Fruit fly (Drosophila melanogaster): Measurements from ENCODE around the gene CG31546.
A peak's percentile ranks its signal among the peaks of the same experiment; 100 is the strongest.

The CG31546 gene

DNA sequence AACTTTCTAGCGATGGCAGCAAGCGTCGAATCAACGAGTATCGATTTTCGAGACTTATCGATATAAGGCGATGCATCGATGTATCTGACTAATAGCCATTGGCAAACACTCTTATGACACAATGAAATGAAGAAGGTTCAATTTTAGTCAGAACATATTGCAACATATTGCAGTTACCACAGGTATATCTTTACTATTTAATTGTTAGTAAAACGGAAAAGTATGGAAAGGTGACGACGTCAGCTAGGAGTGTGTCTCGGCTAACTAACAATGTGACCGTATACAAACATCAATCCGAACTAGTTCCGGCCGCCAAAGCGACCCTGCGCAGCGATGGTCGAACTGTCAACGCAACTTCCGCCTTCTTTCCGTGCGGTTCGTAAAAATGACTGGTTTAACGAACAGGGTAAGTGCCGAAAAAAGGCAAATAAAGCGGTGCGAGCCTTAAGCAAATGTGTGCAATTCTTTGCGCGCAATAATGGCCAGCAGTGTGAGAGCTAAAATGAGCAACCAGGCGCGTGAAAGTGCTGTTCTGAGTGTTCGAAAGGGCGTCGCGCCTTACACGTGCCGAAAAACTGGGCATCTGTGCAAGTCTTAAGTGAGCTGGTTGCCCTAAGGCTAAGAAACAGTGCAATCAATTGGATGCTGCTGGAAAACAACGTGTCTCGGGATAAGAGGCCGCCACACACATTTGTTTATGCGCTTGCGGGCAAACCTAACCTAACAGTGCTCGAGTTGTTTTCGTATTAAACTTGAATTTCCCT is 11.1 kb downstream of the CG31546 start, which contains the start of the genes Dph4, Spec2 and RpL13A (continued):
- TF ChIP-seq CG9215 (GFP tag; IDR thresholded peaks at IDR 0.05) (no peak), z (GFP tag; IDR thresholded peaks at IDR 0.05) (no peak), Ravus (GFP tag; IDR thresholded peaks at IDR 0.05) (no peak), hkb (optimal IDR thresholded peaks at IDR 0.05) (peak; percentile 87), hkb (GFP tag; IDR thresholded peaks at IDR 0.05) (no peak), CG15011 (GFP tag; optimal IDR thresholded peaks at IDR 0.05) (peak; percentile 91), Poxn (GFP tag; IDR thresholded peaks at IDR 0.05) (no peak), sd (tag; optimal IDR thresholded peaks at IDR 0.05) (no peak), ac (GFP tag; optimal IDR thresholded peaks at IDR 0.05) (peak; percentile 90), CG6272 (GFP tag; IDR thresholded peaks at IDR 0.05) (peak; percentile 49; the same call in 1 of the 2 replicates), nau (GFP tag; optimal IDR thresholded peaks at IDR 0.05) (peak; percentile 94), CG34376 (GFP tag; optimal IDR thresholded peaks at IDR 0.05) (peak; percentile 98), fu2 (GFP tag; optimal IDR thresholded peaks at IDR 0.05) (peak; percentile 88), Mad (GFP tag; optimal IDR thresholded peaks at IDR 0.05) (peak; percentile 92), CG7745 (tag; optimal IDR thresholded peaks at IDR 0.05) (no peak), schlank (tag; optimal IDR thresholded peaks at IDR 0.05) (peak; percentile 95), H2.0 (GFP tag; IDR thresholded peaks at IDR 0.05) (no peak), unpg (GFP tag; optimal IDR thresholded peaks at IDR 0.05) (peak; percentile 87), CG12155 (GFP tag; optimal IDR thresholded peaks at IDR 0.05) (peak; percentile 89), emc (GFP tag; optimal IDR thresholded peaks at IDR 0.05) (peak; percentile 93), H15 (GFP tag; IDR thresholded peaks at IDR 0.05) (no peak), tio (GFP tag; optimal IDR thresholded peaks at IDR 0.05) (no peak), bbx (GFP tag; IDR thresholded peaks at IDR 0.05; ENCODE audit: partially characterized antibody) (no peak), ro (GFP tag; IDR thresholded peaks at IDR 0.05) (no peak), NC2α (GFP tag; optimal IDR thresholded peaks at IDR 0.05) (peak; percentile 78), CG17328 (GFP tag; IDR thresholded peaks at IDR 0.05) (no peak), CG14050 (GFP tag; IDR thresholded peaks at IDR 0.05) (no peak), wek (GFP tag; optimal IDR thresholded peaks at IDR 0.05) (peak; percentile 95), Neu2 (GFP tag; optimal IDR thresholded peaks at IDR 0.05; ENCODE audit: borderline replicate concordance) (peak; percentile 74), sisA (GFP tag; IDR thresholded peaks at IDR 0.05) (no peak), CG8281 (tag; optimal IDR thresholded peaks at IDR 0.05) (peak; percentile 71), hth (optimal IDR thresholded peaks at IDR 0.05) (no peak), twi (tag; optimal IDR thresholded peaks at IDR 0.05) (peak; percentile 82), dysf (GFP tag; IDR thresholded peaks at IDR 0.05) (no peak), Dp (GFP tag; optimal IDR thresholded peaks at IDR 0.05) (peak; percentile 69), pita (GFP tag; optimal IDR thresholded peaks at IDR 0.05) (peak; percentile 87), Nf-YC (tag; optimal IDR thresholded peaks at IDR 0.05) (peak; percentile 83), CG6765 (GFP tag; optimal IDR thresholded peaks at IDR 0.05) (peak; percentile 97), Tbp (GFP tag; optimal IDR thresholded peaks at IDR 0.05) (peak; percentile 52), CG13287 (GFP tag; IDR thresholded peaks at IDR 0.05; ENCODE audit: partially characterized antibody) (no peak), eve (GFP tag; optimal IDR thresholded peaks at IDR 0.05) (no peak), p53 (GFP tag; optimal IDR thresholded peaks at IDR 0.05) (peak; percentile 90), Ssrp (tag; optimal IDR thresholded peaks at IDR 0.05) (peak; percentile 48), MESR4 (GFP tag; optimal IDR thresholded peaks at IDR 0.05) (peak; percentile 100), CG6254 (GFP tag; optimal IDR thresholded peaks at IDR 0.05) (peak; percentile 77), Xrp1 (GFP tag; IDR thresholded peaks at IDR 0.05) (no peak), CG13123 (GFP tag; optimal IDR thresholded peaks at IDR 0.05) (peak; percentile 85), toy (GFP tag; IDR thresholded peaks at IDR 0.05) (no peak), CG32532 (GFP tag; IDR thresholded peaks at IDR 0.05) (no peak), CG8478 (optimal IDR thresholded peaks at IDR 0.05) (peak; percentile 69), CG8765 (GFP tag; IDR thresholded peaks at IDR 0.05) (no peak)
